Fruit fly (Drosophila melanogaster) whole organism, embryonic: ENCODE results near the gene elB.

Experiments used
- Abd-B ChIP-seq: fragments of 200-800 bp; sonication (Bioruptor generic); optimal IDR thresholded peaks from 2 replicates; lab custom pipeline; 2018; ENCODE audit warnings: missing biosample characterization, mild to moderate bottlenecking, missing genetic modification characterization, moderate library complexity
- Atf3 ChIP-seq: fragments of 200-800 bp; sonication (Bioruptor generic); optimal IDR thresholded peaks from 3 replicates; lab custom pipeline; 2016; ENCODE audit warnings: missing biosample characterization, missing genetic modification characterization
- CG10209 ChIP-seq: fragments of 200-800 bp; sonication (Bioruptor generic); optimal IDR thresholded peaks from 3 replicates; lab custom pipeline; 2017; ENCODE audit warnings: missing biosample characterization, mild to moderate bottlenecking, missing genetic modification characterization, missing genetic modification reagents
- CG13287 ChIP-seq: fragments of 200-800 bp; sonication (Bioruptor generic); IDR thresholded peaks from 2 replicates; pipeline ENCODE4 v1.3.6; 2022; ENCODE audit warnings: missing biosample characterization, missing genetic modification characterization; ENCODE audit not compliant: partially characterized antibody
- CG13775 ChIP-seq: fragments of 200-800 bp; sonication (Bioruptor generic); optimal IDR thresholded peaks from 3 replicates; lab custom pipeline; 2017; ENCODE audit warnings: missing biosample characterization, mild to moderate bottlenecking, missing genetic modification characterization
- CG14441 ChIP-seq: fragments of 200-800 bp; sonication (Bioruptor generic); IDR thresholded peaks from 2 replicates; pipeline ENCODE4 v1.3.6; 2022; ENCODE audit warnings: missing biosample characterization, missing genetic modification characterization
- CG18599 ChIP-seq: fragments of 200-800 bp; sonication (Bioruptor generic); optimal IDR thresholded peaks from 3 replicates; lab custom pipeline; 2017; ENCODE audit warnings: missing biosample characterization, missing genetic modification characterization, mild to moderate bottlenecking, moderate library complexity, missing genetic modification reagents
- CG30403 ChIP-seq: fragments of 200-800 bp; sonication (Bioruptor generic); optimal IDR thresholded peaks from 3 replicates; lab custom pipeline; 2016; ENCODE audit warnings: missing biosample characterization, missing genetic modification characterization
- CG30431 ChIP-seq: fragments of 200-800 bp; sonication (Bioruptor generic); optimal IDR thresholded peaks from 2 replicates; lab custom pipeline; 2017; ENCODE audit warnings: missing biosample characterization, missing genetic modification characterization
- CG3065 ChIP-seq: fragments of 200-800 bp; sonication (Bioruptor generic); optimal IDR thresholded peaks from 2 replicates; lab custom pipeline; 2016; ENCODE audit warnings: missing biosample characterization, missing genetic modification characterization
- CG33213 ChIP-seq: fragments of 200-800 bp; sonication (Bioruptor generic); optimal IDR thresholded peaks from 3 replicates; lab custom pipeline; 2016; ENCODE audit warnings: missing biosample characterization, missing genetic modification characterization
- CG4730 ChIP-seq: fragments of 200-800 bp; sonication (Bioruptor generic); IDR thresholded peaks from 2 replicates; pipeline ENCODE4 v1.3.6; 2022; ENCODE audit warnings: missing biosample characterization, missing genetic modification characterization
- CG8359 ChIP-seq: fragments of 200-800 bp; sonication (Bioruptor generic); optimal IDR thresholded peaks from 2 replicates; lab custom pipeline; 2017; ENCODE audit warnings: missing biosample characterization, mild to moderate bottlenecking, missing genetic modification characterization, borderline replicate concordance
- CG9817 ChIP-seq: fragments of 200-800 bp; sonication (Bioruptor generic); optimal IDR thresholded peaks from 2 replicates; lab custom pipeline; 2018; ENCODE audit warnings: missing biosample characterization, mild to moderate bottlenecking, missing genetic modification characterization, moderate library complexity
- Chrac-16 ChIP-seq: fragments of 200-800 bp; sonication (Bioruptor generic); optimal IDR thresholded peaks from 3 replicates; lab custom pipeline; 2016; ENCODE audit warnings: missing biosample characterization, missing genetic modification characterization
- Dp ChIP-seq: fragments of 200-800 bp; sonication (Bioruptor generic); optimal IDR thresholded peaks from 2 replicates; lab custom pipeline; 2018; ENCODE audit warnings: missing biosample characterization, mild to moderate bottlenecking, missing genetic modification characterization, moderate library complexity
- Hand ChIP-seq: fragments of 200-800 bp; sonication (Bioruptor generic); optimal IDR thresholded peaks from 2 replicates; lab custom pipeline; 2017; ENCODE audit warnings: mild to moderate bottlenecking, missing biosample characterization, missing genetic modification reagents, missing genetic modification characterization
- HmgD ChIP-seq: fragments of 200-800 bp; sonication (Bioruptor generic); optimal IDR thresholded peaks from 3 replicates; lab custom pipeline; 2016; ENCODE audit warnings: missing biosample characterization, missing genetic modification characterization
- Lhr ChIP-seq: fragments of 200-800 bp; sonication (Bioruptor generic); optimal IDR thresholded peaks from 3 replicates; lab custom pipeline; 2017; ENCODE audit warnings: mild to moderate bottlenecking, missing biosample characterization, missing genetic modification reagents, missing genetic modification characterization
- Med ChIP-seq: fragments of 200-800 bp; sonication (Bioruptor generic); peaks from one replicate; lab custom pipeline; 2016; ENCODE audit warnings: missing biosample characterization, missing genetic modification characterization, mild to moderate bottlenecking, inconsistent platforms, moderate library complexity
- NfI ChIP-seq: fragments of 200-800 bp; sonication (Bioruptor generic); optimal IDR thresholded peaks from 3 replicates; lab custom pipeline; 2018; ENCODE audit warnings: missing biosample characterization, mild to moderate bottlenecking, missing genetic modification characterization, moderate library complexity
- Rx ChIP-seq: fragments of 200-800 bp; sonication (Bioruptor generic); IDR thresholded peaks from 2 replicates; pipeline ENCODE4 v1.3.6; 2022; ENCODE audit warnings: missing biosample characterization, missing genetic modification characterization
- Ssrp ChIP-seq: fragments of 200-800 bp; sonication (Bioruptor generic); optimal IDR thresholded peaks from 2 replicates; lab custom pipeline; 2018; ENCODE audit warnings: missing biosample characterization, mild to moderate bottlenecking, missing genetic modification characterization, moderate library complexity
- Trl ChIP-seq, 3 experiments: fragments of >200 bp in 2 of 3; fragments of 200-800 bp in 1 of 3; sonication (Bioruptor generic) in 1 of 3; optimal IDR thresholded peaks; 2 replicates in 1 of 3; 3 replicates in 2 of 3; lab custom pipeline; 2016 to 2017; ENCODE audit warnings: missing biosample characterization in 1 of 3, missing genetic modification characterization in 1 of 3
- az2 ChIP-seq: fragments of 200-800 bp; sonication (Bioruptor generic); optimal IDR thresholded peaks from 3 replicates; lab custom pipeline; 2016; ENCODE audit warnings: missing biosample characterization, missing genetic modification characterization
- caup ChIP-seq: fragments of 200-800 bp; sonication (Bioruptor generic); optimal IDR thresholded peaks from 3 replicates; lab custom pipeline; 2017; ENCODE audit warnings: missing biosample characterization, mild to moderate bottlenecking, missing genetic modification characterization, moderate library complexity; ENCODE audit not compliant: severe bottlenecking
- cwo ChIP-seq: fragments of 200-800 bp; sonication (Bioruptor generic); optimal IDR thresholded peaks from 3 replicates; lab custom pipeline; 2017; ENCODE audit warnings: missing biosample characterization, missing genetic modification characterization, mild to moderate bottlenecking, moderate library complexity, missing genetic modification reagents
- da ChIP-seq: fragments of 200-800 bp; sonication (Bioruptor generic); optimal IDR thresholded peaks from 2 replicates; lab custom pipeline; 2016; ENCODE audit warnings: missing biosample characterization, missing genetic modification characterization
- dan ChIP-seq: fragments of 200-800 bp; sonication (Bioruptor generic); IDR thresholded peaks from 2 replicates; pipeline ENCODE4 v1.3.6; 2022; ENCODE audit warnings: missing biosample characterization, missing genetic modification characterization
- dimm ChIP-seq: fragments of 200-800 bp; sonication (Bioruptor generic); IDR thresholded peaks from 2 replicates; pipeline ENCODE4 v1.3.6; 2022; ENCODE audit warnings: missing biosample characterization, missing genetic modification characterization
- dmrt99B ChIP-seq: fragments of 200-800 bp; sonication (Bioruptor generic); optimal IDR thresholded peaks from 2 replicates; lab custom pipeline; 2018; ENCODE audit warnings: missing biosample characterization, mild to moderate bottlenecking, missing genetic modification characterization, moderate library complexity
- emc ChIP-seq: fragments of 200-800 bp; sonication (Bioruptor generic); optimal IDR thresholded peaks from 2 replicates; lab custom pipeline; 2016; ENCODE audit warnings: missing biosample characterization, missing genetic modification characterization
- grau ChIP-seq: fragments of 200-800 bp; optimal IDR thresholded peaks from 3 replicates; lab custom pipeline; 2019; ENCODE audit warnings: missing biosample characterization, mild to moderate bottlenecking, missing genetic modification characterization, moderate library complexity
- gt ChIP-seq: fragments of 200-800 bp; sonication (Bioruptor generic); IDR thresholded peaks from 2 replicates; pipeline ENCODE4 v1.3.6; 2022; ENCODE audit warnings: missing biosample characterization, missing genetic modification characterization
- lola ChIP-seq, 3 experiments: fragments of >200 bp in 2 of 3; fragments of 200-800 bp in 1 of 3; sonication (Bioruptor generic) in 1 of 3; optimal IDR thresholded peaks; 2 replicates each; lab custom pipeline; 2017 to 2019; ENCODE audit warnings: missing biosample characterization in 3 of 3, missing genetic modification characterization in 3 of 3, mild to moderate bottlenecking in 1 of 3, moderate library complexity in 1 of 3
- maf-S ChIP-seq: fragments of 200-800 bp; sonication (Bioruptor generic); optimal IDR thresholded peaks from 2 replicates; lab custom pipeline; 2016; ENCODE audit warnings: missing biosample characterization, missing genetic modification characterization
- nau ChIP-seq: fragments of 200-800 bp; sonication (Bioruptor generic); optimal IDR thresholded peaks from 3 replicates; lab custom pipeline; 2017; ENCODE audit warnings: missing biosample characterization, mild to moderate bottlenecking, missing genetic modification characterization, missing genetic modification reagents
- pan ChIP-seq, 4 experiments: fragments of >200 bp in 3 of 4; fragments of 200-800 bp in 1 of 4; sonication (Bioruptor generic) in 1 of 4; optimal IDR thresholded peaks in 3 of 4; IDR thresholded peaks in 1 of 4; 2 replicates each; pipeline versions ENCODE4 v1.3.6 to Lab custom; 2017 to 2022; ENCODE audit warnings: missing biosample characterization in 2 of 4, missing genetic modification characterization in 2 of 4, mixed read lengths in 1 of 4
- phol ChIP-seq: fragments of 200-800 bp; sonication (Bioruptor generic); optimal IDR thresholded peaks from 3 replicates; lab custom pipeline; 2018; ENCODE audit warnings: missing biosample characterization, mild to moderate bottlenecking, missing genetic modification characterization, moderate library complexity
- pzg ChIP-seq: fragments of 200-800 bp; sonication (Bioruptor generic); optimal IDR thresholded peaks from 3 replicates; lab custom pipeline; 2018; ENCODE audit warnings: missing biosample characterization, mild to moderate bottlenecking, missing genetic modification characterization, moderate library complexity
- row ChIP-seq: fragments of 200-800 bp; sonication (Bioruptor generic); IDR thresholded peaks from 3 replicates; pipeline ENCODE4 v1.3.6; 2022; ENCODE audit warnings: missing biosample characterization, missing genetic modification characterization
- shn ChIP-seq: fragments of 200-800 bp; sonication (Bioruptor generic); optimal IDR thresholded peaks from 3 replicates; lab custom pipeline; 2016; ENCODE audit warnings: missing biosample characterization, missing genetic modification characterization
- slp2 ChIP-seq: fragments of 200-800 bp; sonication (Bioruptor generic); optimal IDR thresholded peaks from 2 replicates; lab custom pipeline; 2016; ENCODE audit warnings: missing biosample characterization, missing genetic modification characterization
- so ChIP-seq: fragments of 200-800 bp; sonication (Bioruptor generic); IDR thresholded peaks from 3 replicates; pipeline ENCODE4 v1.3.6; 2022; ENCODE audit warnings: missing biosample characterization, missing genetic modification characterization
- tgo ChIP-seq: fragments of 200-800 bp; sonication (Bioruptor generic); IDR thresholded peaks from 3 replicates; pipeline ENCODE4 v1.3.6; 2022; ENCODE audit warnings: missing biosample characterization, missing genetic modification characterization
- zen ChIP-seq: fragments of 200-800 bp; sonication (Bioruptor generic); optimal IDR thresholded peaks from 3 replicates; lab custom pipeline; 2018; ENCODE audit warnings: missing biosample characterization, mild to moderate bottlenecking, missing genetic modification characterization, moderate library complexity

The elB gene

DNA sequence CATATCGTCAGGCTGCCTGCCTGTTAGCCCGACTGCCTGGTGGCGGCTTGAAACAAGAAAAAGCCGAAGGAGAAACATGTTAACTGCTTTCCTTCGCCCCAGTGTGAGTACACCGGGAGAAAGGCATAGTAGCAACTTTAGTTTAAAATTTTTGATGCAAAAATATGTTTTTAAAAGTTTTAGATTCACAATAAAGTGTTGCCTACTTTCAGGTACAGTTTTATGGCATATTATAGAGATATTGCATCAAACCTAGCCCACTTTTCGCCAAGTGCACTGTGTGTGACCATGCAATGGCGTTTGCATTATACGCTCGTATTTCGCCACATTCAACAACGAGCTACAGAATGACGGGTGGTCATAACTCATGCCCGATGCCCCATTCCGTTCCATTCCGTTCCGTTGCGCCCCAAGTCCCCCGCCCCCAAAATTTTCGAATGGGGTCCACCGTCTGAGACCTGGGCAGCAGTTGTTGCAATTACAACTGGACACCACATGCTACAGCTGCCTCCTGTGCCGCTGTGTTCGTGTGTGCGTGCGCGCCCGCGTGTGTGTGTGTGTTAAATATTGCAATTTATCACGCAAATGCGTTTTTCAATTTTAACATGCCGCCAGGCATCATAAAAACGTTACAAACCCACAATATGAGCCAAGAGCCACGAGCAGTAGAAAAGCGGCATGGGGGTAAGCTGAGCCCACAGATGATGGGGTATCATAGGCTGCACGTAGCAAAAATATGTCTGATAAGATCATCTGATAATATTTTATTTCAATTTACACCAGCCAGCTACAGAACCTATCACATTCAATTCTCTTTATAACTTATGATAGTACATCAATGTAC, 39.2 kb downstream of the elB start (continued):
- TF ChIP-seq CG8359 (GFP tag; lab: Kevin White, UChicago) = no peak
- no peak for TF ChIP-seq maf-S
- TF ChIP-seq Hand (GFP tag; lab: Kevin White, UChicago) = no peak
- TF ChIP-seq Atf3 = peak; percentile 26
- TF ChIP-seq CG30431 = peak; percentile 3
- TF ChIP-seq shn (GFP tag; lab: Kevin White, UChicago) = peak; percentile 6
- TF ChIP-seq NfI (GFP tag; lab: Kevin White, UChicago) = no peak
- TF ChIP-seq Trl (optimal IDR thresholded peaks at IDR 0.05; lab: Kevin White, UChicago) = no peak
- TF ChIP-seq Trl (GFP tag; optimal IDR thresholded peaks at IDR 0.05; lab: Kevin White, UChicago) = peak; percentile 23
- TF ChIP-seq dmrt99B (tag; lab: Kevin White, UChicago) = peak; percentile 32
- TF ChIP-seq da (GFP tag; lab: Kevin White, UChicago) = no peak
- TF ChIP-seq pan (optimal IDR thresholded peaks at IDR 0.05; lab: Kevin White, UChicago) = no peak
- TF ChIP-seq pan (GFP tag; optimal IDR thresholded peaks at IDR 0.05 in 1 of 2, IDR thresholded peaks at IDR 0.05 in 1 of 2) = peak in 1 of 2 experiments; percentile 38
- peak; percentile 28 for TF ChIP-seq CG30403
- TF ChIP-seq HmgD (GFP tag; lab: Kevin White, UChicago) = no peak
- peak; percentile 31; the same call in 1 of the 2 replicates for TF ChIP-seq Rx (GFP tag; lab: Robert Waterston, UW)
- no peak for TF ChIP-seq emc (GFP tag; lab: Kevin White, UChicago)
- TF ChIP-seq Dp (GFP tag; lab: Kevin White, UChicago) = no peak
- no peak for TF ChIP-seq gt (GFP tag; lab: Robert Waterston, UW)
- TF ChIP-seq Med (GFP tag; lab: Kevin White, UChicago) = peak; percentile 48
- TF ChIP-seq caup (GFP tag; lab: Kevin White, UChicago) = no peak
- no peak for TF ChIP-seq CG3065
- TF ChIP-seq CG14441 (GFP tag; lab: Robert Waterston, UW) = peak; percentile 23; the same call in 1 of the 2 replicates
- no peak for TF ChIP-seq CG13287 (GFP tag; lab: Robert Waterston, UW)
- TF ChIP-seq dan (GFP tag; lab: Robert Waterston, UW) = no peak
- TF ChIP-seq dimm = no peak
- no peak for TF ChIP-seq CG18599 (GFP tag; lab: Kevin White, UChicago)
- TF ChIP-seq CG13775 (GFP tag; lab: Kevin White, UChicago) = peak; percentile 4
- peak; percentile 47 for TF ChIP-seq phol (tag; lab: Kevin White, UChicago)
- TF ChIP-seq CG10209 = peak; percentile 25
- no peak for TF ChIP-seq so (GFP tag; lab: Robert Waterston, UW)
- no peak for TF ChIP-seq pzg (GFP tag; lab: Kevin White, UChicago)
- TF ChIP-seq slp2 (GFP tag; lab: Kevin White, UChicago) = no peak
- no peak for TF ChIP-seq cwo (GFP tag; lab: Kevin White, UChicago)
- TF ChIP-seq Chrac-16 = peak; percentile 6
- peak; percentile 30 for TF ChIP-seq Ssrp
- no peak for TF ChIP-seq Lhr (GFP tag; lab: Kevin White, UChicago)
- TF ChIP-seq row (GFP tag; lab: Robert Waterston, UW) = peak; percentile 53; the same call in 2 of the 3 replicates
- TF ChIP-seq CG9817 (tag; lab: Kevin White, UChicago) = no peak
- TF ChIP-seq CG4730 (GFP tag; lab: Robert Waterston, UW) = peak; percentile 17; the same call in 1 of the 2 replicates
- TF ChIP-seq zen = peak; percentile 62
- peak; percentile 25 for TF ChIP-seq grau (tag; lab: Kevin White, UChicago)
- TF ChIP-seq az2 (GFP tag; lab: Kevin White, UChicago) = peak; percentile 43
- TF ChIP-seq Abd-B = no peak
- TF ChIP-seq tgo (GFP tag; lab: Robert Waterston, UW) = peak; percentile 29; the same call in 1 of the 3 replicates
- TF ChIP-seq lola (GFP tag; optimal IDR thresholded peaks at IDR 0.05; lab: Kevin White, UChicago) = peak in 1 of 3 experiments; percentile 4
- TF ChIP-seq nau (GFP tag; lab: Kevin White, UChicago) = no peak
- no peak for TF ChIP-seq CG33213 (GFP tag; lab: Kevin White, UChicago)
